Worm (Caenorhabditis elegans) whole organism, midembryonic: ENCODE data around the gene ceh-10.

Source experiments
- T22C8.4 ChIP-seq: fragments of 200-800 bp; sonication (Bioruptor generic); IDR thresholded peaks from 2 replicates; pipeline ENCODE4 v1.3.6; 2022; ENCODE audit warnings: missing genetic modification characterization, missing compliant biosample characterization
- ref-1 ChIP-seq: fragments of 200-800 bp; sonication (Bioruptor generic); conservative IDR thresholded peaks from 2 replicates; pipeline ENCODE4 v1.3.6; 2022; ENCODE audit warnings: missing genetic modification reagents, missing genetic modification characterization, missing compliant biosample characterization
- tab-1 ChIP-seq: fragments of 200-800 bp; sonication (Bioruptor generic); IDR thresholded peaks from 2 replicates; pipeline ENCODE4 v1.3.6; 2022; ENCODE audit warnings: missing genetic modification characterization, missing compliant biosample characterization
- ztf-29 ChIP-seq: fragments of 200-800 bp; sonication (Bioruptor generic); IDR thresholded peaks from 2 replicates; pipeline ENCODE4 v1.3.6; 2022; ENCODE audit warnings: missing genetic modification reagents, missing genetic modification characterization, missing compliant biosample characterization

DNA sequence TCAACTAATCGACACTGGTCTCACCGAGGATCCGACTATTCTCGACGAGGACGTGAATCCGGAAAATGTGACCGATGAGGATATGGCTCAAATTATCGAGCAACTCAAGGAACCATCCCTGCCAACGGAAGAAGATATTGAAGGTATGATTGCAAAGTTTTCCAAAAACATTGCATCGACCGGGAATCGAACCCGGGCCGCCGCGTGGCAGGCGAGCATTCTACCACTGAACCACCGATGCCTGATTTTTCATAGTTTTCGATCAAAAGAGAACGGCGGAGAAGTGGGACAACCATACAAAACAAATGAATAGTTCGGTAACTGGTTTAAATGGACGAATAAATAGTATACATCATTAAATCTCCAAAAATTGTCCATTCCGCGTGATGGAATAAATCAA lies 37.0 kb upstream of the ceh-10 start:
- TF ChIP-seq T22C8.4 (GFP tag; lab: Robert Waterston, UW) (no peak), ztf-29 (GFP tag; lab: Robert Waterston, UW) (no peak), ref-1 (no peak), tab-1 (no peak)
